Worm (Caenorhabditis elegans) whole organism, L4 larva: ENCODE results near the gene ZC239.4.
"Not testable (repeated sequence)": the region's sequence is repeated elsewhere in the genome, so short reads cannot be mapped to it uniquely, and the experiment has no call there.

Experiments used
- F37D6.2 ChIP-seq: sonication (generic microtip); optimal IDR thresholded peaks from 2 replicates; lab custom pipeline; 2016; ENCODE audit warnings: mild to moderate bottlenecking, missing genetic modification characterization, missing compliant biosample characterization
- F49E8.2 ChIP-seq: sonication (generic microtip); optimal IDR thresholded peaks from 2 replicates; lab custom pipeline; 2016; ENCODE audit warnings: missing compliant biosample characterization, mild to moderate bottlenecking, missing genetic modification characterization, borderline replicate concordance
- T26A8.4 ChIP-seq: fragments of 200-800 bp; sonication (Bioruptor generic); IDR thresholded peaks from 2 replicates; pipeline ENCODE4 v1.3.6; 2022; ENCODE audit warnings: missing genetic modification characterization, missing compliant biosample characterization
- Y48G9A.11 ChIP-seq: fragments of 200-800 bp; sonication (Bioruptor generic); IDR thresholded peaks from 2 replicates; pipeline ENCODE4 v1.3.6; 2022; ENCODE audit warnings: missing genetic modification reagents, missing genetic modification characterization, missing compliant biosample characterization
- Y5F2A.4 ChIP-seq: fragments of 200-800 bp; sonication (Bioruptor generic); optimal IDR thresholded peaks from 2 replicates; lab custom pipeline; 2018; ENCODE audit warnings: mild to moderate bottlenecking, missing genetic modification characterization, missing compliant biosample characterization
- ZK546.5 ChIP-seq, 2 experiments: sonication (generic microtip); optimal IDR thresholded peaks; 2 replicates each; lab custom pipeline; 2017; ENCODE audit warnings: missing biosample characterization in 2 of 2, missing genetic modification characterization in 2 of 2
- aha-1 ChIP-seq: fragments of 150-350 bp; peaks from one replicate; lab custom pipeline; 2014; ENCODE audit warnings: missing biosample characterization, missing genetic modification characterization
- ceh-28 ChIP-seq: fragments of 150-350 bp; optimal IDR thresholded peaks from 2 replicates; lab custom pipeline; 2014; ENCODE audit warnings: missing biosample characterization, missing genetic modification reagents, missing genetic modification characterization
- ceh-44 ChIP-seq: fragments of 200-800 bp; sonication (Bioruptor generic); IDR thresholded peaks from 2 replicates; pipeline ENCODE4 v1.3.6; 2022; ENCODE audit warnings: missing genetic modification reagents, missing genetic modification characterization, missing compliant biosample characterization
- ceh-82 ChIP-seq: sonication (generic microtip); optimal IDR thresholded peaks from 2 replicates; lab custom pipeline; 2017; ENCODE audit warnings: missing biosample characterization, missing genetic modification characterization
- daf-12 ChIP-seq: fragments of 150-350 bp; optimal IDR thresholded peaks from 2 replicates; lab custom pipeline; 2014; ENCODE audit warnings: missing biosample characterization, missing genetic modification reagents, missing genetic modification characterization
- daf-19 ChIP-seq: fragments of 200-800 bp; sonication (Bioruptor generic); conservative IDR thresholded peaks from 2 replicates; pipeline ENCODE4 v1.3.6; 2022; ENCODE audit warnings: missing genetic modification characterization, missing compliant biosample characterization
- dve-1 ChIP-seq: sonication (generic microtip); optimal IDR thresholded peaks from 2 replicates; lab custom pipeline; 2017; ENCODE audit warnings: antibody characterized with exemption, mild to moderate bottlenecking, missing genetic modification characterization, missing compliant biosample characterization; ENCODE audit not compliant: insufficient read depth
- fkh-10 ChIP-seq: fragments of 150-350 bp; optimal IDR thresholded peaks from 2 replicates; lab custom pipeline; 2014; ENCODE audit warnings: missing biosample characterization, missing genetic modification reagents, missing genetic modification characterization
- hmg-1.1 ChIP-seq: fragments of 200-800 bp; sonication (Bioruptor generic); IDR thresholded peaks from 2 replicates; pipeline ENCODE4 v1.3.6; 2022; ENCODE audit warnings: missing genetic modification reagents, missing genetic modification characterization, missing compliant biosample characterization
- lim-7 ChIP-seq: fragments of 200-800 bp; sonication (Bioruptor generic); IDR thresholded peaks from 2 replicates; pipeline ENCODE4 v1.3.6; 2022; ENCODE audit warnings: missing genetic modification characterization, missing compliant biosample characterization
- lin-1 ChIP-seq: fragments of 200-800 bp; sonication (Bioruptor generic); IDR thresholded peaks from 2 replicates; pipeline ENCODE4 v1.3.6; 2022; ENCODE audit warnings: missing genetic modification reagents, missing genetic modification characterization, missing compliant biosample characterization
- lin-13 ChIP-seq: fragments of 150-350 bp; optimal IDR thresholded peaks from 2 replicates; lab custom pipeline; 2014; ENCODE audit warnings: missing biosample characterization, missing genetic modification reagents, missing genetic modification characterization
- madf-5 ChIP-seq, 2 experiments: fragments of 200-800 bp; sonication (Bioruptor generic); IDR thresholded peaks; 2 replicates each; pipeline ENCODE4 v1.3.6; 2022; ENCODE audit warnings: missing compliant biosample characterization in 2 of 2, missing genetic modification characterization in 2 of 2
- madf-9 ChIP-seq: fragments of 200-800 bp; sonication (Bioruptor generic); conservative IDR thresholded peaks from 2 replicates; pipeline ENCODE4 v1.3.6; 2022; ENCODE audit warnings: missing genetic modification reagents, missing genetic modification characterization, missing compliant biosample characterization
- mep-1 ChIP-seq: fragments of 150-350 bp; sonication (generic microtip); optimal IDR thresholded peaks from 3 replicates; lab custom pipeline; 2014; ENCODE audit warnings: missing biosample characterization, missing genetic modification characterization
- nhr-111 ChIP-seq: fragments of 200-800 bp; sonication (Bioruptor generic); optimal IDR thresholded peaks from 2 replicates; lab custom pipeline; 2018; ENCODE audit warnings: mild to moderate bottlenecking, missing genetic modification characterization, missing compliant biosample characterization
- nhr-237 ChIP-seq: sonication (generic microtip); optimal IDR thresholded peaks from 2 replicates; lab custom pipeline; 2017; ENCODE audit warnings: missing biosample characterization, missing genetic modification characterization
- nhr-28 ChIP-seq: fragments of 150-350 bp; optimal IDR thresholded peaks from 2 replicates; lab custom pipeline; 2014; ENCODE audit warnings: missing biosample characterization, missing genetic modification characterization
- nhr-77 ChIP-seq: fragments of 150-350 bp; optimal IDR thresholded peaks from 2 replicates; lab custom pipeline; 2014; ENCODE audit warnings: missing biosample characterization, missing genetic modification characterization
- pqm-1 ChIP-seq: sonication (generic microtip); optimal IDR thresholded peaks from 2 replicates; lab custom pipeline; 2017; ENCODE audit warnings: missing biosample characterization, missing genetic modification characterization
- saeg-2 ChIP-seq: fragments of 200-800 bp; sonication (Bioruptor generic); IDR thresholded peaks from 2 replicates; pipeline ENCODE4 v1.3.6; 2022; ENCODE audit warnings: missing genetic modification reagents, missing genetic modification characterization, missing compliant biosample characterization
- sdz-12 ChIP-seq: fragments of 200-800 bp; sonication (Bioruptor generic); optimal IDR thresholded peaks from 2 replicates; lab custom pipeline; 2018; ENCODE audit warnings: mild to moderate bottlenecking, missing genetic modification characterization, missing compliant biosample characterization
- set-16 ChIP-seq: fragments of 200-800 bp; sonication (Bioruptor generic); IDR thresholded peaks from 2 replicates; pipeline ENCODE4 v1.3.6; 2022; ENCODE audit warnings: missing genetic modification reagents, missing genetic modification characterization, missing compliant biosample characterization
- spr-1 ChIP-seq: sonication (generic microtip); optimal IDR thresholded peaks from 2 replicates; lab custom pipeline; 2016; ENCODE audit warnings: mild to moderate bottlenecking, missing genetic modification characterization, missing compliant biosample characterization
- spr-3 ChIP-seq: fragments of 200-800 bp; sonication (Bioruptor generic); optimal IDR thresholded peaks from 2 replicates; lab custom pipeline; 2018; ENCODE audit warnings: mild to moderate bottlenecking, missing genetic modification characterization, missing compliant biosample characterization
- unc-130 ChIP-seq: sonication (generic microtip); optimal IDR thresholded peaks from 2 replicates; lab custom pipeline; 2016; ENCODE audit warnings: missing genetic modification reagents, missing genetic modification characterization, missing compliant biosample characterization
- unc-62 ChIP-seq, 3 experiments: fragments of 150-350 bp in 1 of 3; sonication (generic microtip); optimal IDR thresholded peaks in 2 of 3; peaks in 1 of 3; 1 replicate in 1 of 3; 2 replicates in 2 of 3; lab custom pipeline; 2014 to 2017; ENCODE audit warnings: missing biosample characterization in 3 of 3, missing genetic modification characterization in 3 of 3, missing genetic modification reagents in 3 of 3, missing genotype in 1 of 3
- zfp-2 ChIP-seq: sonication (generic microtip); optimal IDR thresholded peaks from 2 replicates; lab custom pipeline; 2016; ENCODE audit warnings: mild to moderate bottlenecking, missing genetic modification characterization, missing compliant biosample characterization
- zfp-3 ChIP-seq: fragments of 200-800 bp; sonication (Bioruptor generic); conservative IDR thresholded peaks from 2 replicates; pipeline ENCODE4 v1.3.6; 2022; ENCODE audit warnings: missing genetic modification reagents, missing genetic modification characterization, missing compliant biosample characterization
- ztf-7 ChIP-seq: fragments of 150-350 bp; optimal IDR thresholded peaks from 2 replicates; lab custom pipeline; 2014; ENCODE audit warnings: missing biosample characterization, missing genetic modification characterization

The ZC239.4 gene

ce11 chrII:3201242-3201641 lies 12.8 kb upstream of the ZC239.4 start, which contains the start of gene sri-48:
Gene sri-48, minus strand, starts transcription at chrII:3201342.
- not testable (repeated sequence) for TF ChIP-seq spr-3; set-16 (GFP tag; lab: Robert Waterston, UW); ZK546.5 (tag; optimal IDR thresholded peaks at IDR 0.05; lab: Kevin White, UChicago)

ce11 chrII:3202519-3202918 lies 11.5 kb upstream of the ZC239.4 start, which contains the start of gene sri-53:
Gene sri-53, minus strand, starts transcription at chrII:3202619.
- TF ChIP-seq Y5F2A.4 (GFP tag; lab: Kevin White, UChicago) = no peak
- no peak for TF ChIP-seq madf-9
- TF ChIP-seq dve-1 (tag; lab: Kevin White, UChicago) = no peak
- no peak for TF ChIP-seq daf-12 (tag; lab: Kevin White, UChicago)
- no peak for TF ChIP-seq zfp-3 (GFP tag; lab: Robert Waterston, UW)
- TF ChIP-seq ceh-28 (tag; lab: Kevin White, UChicago) = no peak
- no peak for TF ChIP-seq lin-1 (GFP tag; lab: Robert Waterston, UW)
- no peak for TF ChIP-seq zfp-2 (tag; lab: Kevin White, UChicago)
- TF ChIP-seq F37D6.2 (tag; lab: Kevin White, UChicago) = no peak
- no peak for TF ChIP-seq nhr-237
- TF ChIP-seq unc-62 (GFP tag; optimal IDR thresholded peaks at IDR 0.05 in 1 of 2; lab: Kevin White, UChicago) = no peak
- no peak for TF ChIP-seq unc-62 (tag; optimal IDR thresholded peaks at IDR 0.05; lab: Kevin White, UChicago)
- no peak for TF ChIP-seq ztf-7
- TF ChIP-seq daf-19 = no peak
- no peak for TF ChIP-seq nhr-77
- no peak for TF ChIP-seq nhr-28 (tag; lab: Kevin White, UChicago)
- TF ChIP-seq F49E8.2 (tag; lab: Kevin White, UChicago) = no peak
- no peak for TF ChIP-seq Y48G9A.11 (GFP tag; lab: Robert Waterston, UW)
- no peak for TF ChIP-seq ceh-44 (GFP tag; lab: Robert Waterston, UW)
- TF ChIP-seq, all 104 proteins: peak for 0

- TF ChIP-seq unc-130 (GFP tag; lab: Kevin White, UChicago) = no peak
- TF ChIP-seq T26A8.4 = no peak
- peak; percentile 5 for TF ChIP-seq aha-1
- TF ChIP-seq saeg-2 = no peak
- no peak for TF ChIP-seq ceh-44 (GFP tag; lab: Robert Waterston, UW)
These were observed 10.6 kb upstream of the ZC239.4 start, which contains the start of gene sri-50 for ce11 chrII:3203415-3203814. Gene sri-50, plus strand, starts transcription at chrII:3203715.

- no peak for TF ChIP-seq spr-1 (tag; lab: Kevin White, UChicago)
- no peak for TF ChIP-seq F37D6.2 (tag; lab: Kevin White, UChicago)
- no peak for TF ChIP-seq ZK546.5 (tag; optimal IDR thresholded peaks at IDR 0.05; lab: Kevin White, UChicago)
- no peak for TF ChIP-seq madf-5 (GFP tag; IDR thresholded peaks at IDR 0.05; lab: Robert Waterston, UW)
- no peak for TF ChIP-seq nhr-28 (tag; lab: Kevin White, UChicago)
- no peak for TF ChIP-seq nhr-111 (GFP tag; lab: Kevin White, UChicago)
- TF ChIP-seq lin-1 (GFP tag; lab: Robert Waterston, UW) = no peak
- TF ChIP-seq lim-7 (GFP tag; lab: Robert Waterston, UW) = no peak
- TF ChIP-seq fkh-10 = no peak
- no peak for TF ChIP-seq pqm-1 (tag; lab: Kevin White, UChicago)
- TF ChIP-seq lin-13 (GFP tag; lab: Kevin White, UChicago) = no peak
- TF ChIP-seq hmg-1.1 (GFP tag; lab: Robert Waterston, UW) = no peak
- no peak for TF ChIP-seq ceh-82 (tag; lab: Kevin White, UChicago)
- no peak for TF ChIP-seq mep-1 (tag; lab: Kevin White, UChicago)
- TF ChIP-seq sdz-12 (GFP tag; lab: Kevin White, UChicago) = no peak
- TF ChIP-seq, all 104 proteins: peak for 0
These were observed 7.5 kb upstream of the ZC239.4 start, which contains the start of the genes ZC239.20 and ZC239.21 for ce11 chrII:3206423-3206989. Gene ZC239.20, minus strand, starts transcription at chrII:3206523. Gene ZC239.21, plus strand, starts transcription at chrII:3206939.
